Worm (Caenorhabditis elegans): ENCODE data around the gene sqv-8.

DNA sequence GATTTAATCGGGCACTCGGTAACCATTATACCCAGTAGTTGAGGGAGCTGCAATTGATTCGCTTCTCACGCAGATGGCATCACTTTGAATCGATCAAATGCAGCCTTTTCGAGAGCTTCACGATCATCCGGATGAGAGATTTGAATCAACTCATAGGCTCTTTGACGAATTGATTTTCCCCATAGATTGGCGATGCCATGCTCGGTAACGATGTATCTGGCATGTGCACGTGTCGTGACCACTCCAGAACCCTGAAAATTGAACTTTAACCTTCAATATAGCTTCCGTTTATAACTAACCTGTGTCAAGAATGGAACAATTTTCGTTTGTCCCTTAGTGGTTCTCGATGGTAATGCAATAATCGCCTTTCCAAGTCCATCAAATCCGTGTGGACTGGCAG is 37.4 kb downstream of the sqv-8 start:
- TF ChIP-seq ekl-4 (GFP tag; IDR thresholded peaks at IDR 0.05), result no peak
- no peak for TF ChIP-seq ztf-26 (tag; optimal IDR thresholded peaks at IDR 0.05)
- no peak for TF ChIP-seq chd-7 (tag; optimal IDR thresholded peaks at IDR 0.05)
- no peak for TF ChIP-seq unc-130 (GFP tag; optimal IDR thresholded peaks at IDR 0.05)
- no peak for TF ChIP-seq nhr-90 (tag; optimal IDR thresholded peaks at IDR 0.05)
- no peak for TF ChIP-seq zfh-2 (GFP tag; conservative IDR thresholded peaks at IDR 0.05)
- TF ChIP-seq dpl-1 (GFP tag; optimal IDR thresholded peaks at IDR 0.05), result no peak
- no peak for TF ChIP-seq ZK185.1 (tag; optimal IDR thresholded peaks at IDR 0.05; ENCODE audit: poor library complexity, severe bottlenecking)
- TF ChIP-seq hsf-1 (GFP tag; IDR thresholded peaks at IDR 0.05), result no peak
- TF ChIP-seq unc-62 (GFP tag; optimal IDR thresholded peaks at IDR 0.05), result no peak

Data from whole organism, young adult.